Worm (Caenorhabditis elegans): ENCODE results near the gene aptf-2.

The aptf-2 gene

ce11 chrIV:13395255-13395654 lies 20.6 kb downstream of the aptf-2 start (continued):
- TF ChIP-seq ttx-3 (tag; optimal IDR thresholded peaks at IDR 0.05) (no peak), npax-4 (tag; optimal IDR thresholded peaks at IDR 0.05) (no peak), ceh-14 (tag; optimal IDR thresholded peaks at IDR 0.05) (no peak), hlh-13 (GFP tag; optimal IDR thresholded peaks at IDR 0.05) (no peak), ztf-16 (tag; optimal IDR thresholded peaks at IDR 0.05) (peak; percentile 5), madf-2 (tag; optimal IDR thresholded peaks at IDR 0.05) (no peak), K09A11.1 (tag; optimal IDR thresholded peaks at IDR 0.05; ENCODE audit: insufficient read depth) (no peak), T23F11.4 (GFP tag; optimal IDR thresholded peaks at IDR 0.05) (no peak), sdc-2 (tag; optimal IDR thresholded peaks at IDR 0.05) (no peak), pat-9 (tag; optimal IDR thresholded peaks at IDR 0.05) (no peak), odd-2 (tag; optimal IDR thresholded peaks at IDR 0.05) (no peak)

ce11 chrIV:13394686-13395085 lies 21.2 kb downstream of the aptf-2 start:
- TF ChIP-seq odd-2 (tag; optimal IDR thresholded peaks at IDR 0.05) (no peak), unc-55 (GFP tag; optimal IDR thresholded peaks at IDR 0.05) (peak; percentile 17)

- TF ChIP-seq dve-1 (tag; optimal IDR thresholded peaks at IDR 0.05) (peak; percentile 22), F13H6.1 (tag; optimal IDR thresholded peaks at IDR 0.05) (no peak), che-1 (tag; optimal IDR thresholded peaks at IDR 0.05) (no peak), dmd-4 (tag; optimal IDR thresholded peaks at IDR 0.05; ENCODE audit: borderline replicate concordance) (no peak), elt-2 (tag; optimal IDR thresholded peaks at IDR 0.05) (peak; percentile 58), pag-3 (tag; optimal IDR thresholded peaks at IDR 0.05; ENCODE audit: borderline replicate concordance) (no peak), pros-1 (tag; optimal IDR thresholded peaks at IDR 0.05) (no peak), madf-2 (tag; optimal IDR thresholded peaks at IDR 0.05) (no peak), hlh-30 (tag; optimal IDR thresholded peaks at IDR 0.05; ENCODE audit: insufficient read depth) (peak; percentile 3), ceh-34 (tag; optimal IDR thresholded peaks at IDR 0.05) (no peak), ceh-6 (GFP tag; optimal IDR thresholded peaks at IDR 0.05) (no peak), Y22D7AL.16 (tag; optimal IDR thresholded peaks at IDR 0.05) (no peak)
These were observed 22.6 kb downstream of the aptf-2 start for ce11 chrIV:13393246-13393716.

ce11 chrIV:13392230-13392629 lies 23.6 kb downstream of the aptf-2 start:
- no peak for TF ChIP-seq odd-2 (tag; optimal IDR thresholded peaks at IDR 0.05)
- no peak for TF ChIP-seq ceh-6 (GFP tag; optimal IDR thresholded peaks at IDR 0.05)
- TF ChIP-seq pha-2 (tag; optimal IDR thresholded peaks at IDR 0.05) = no peak
- TF ChIP-seq sox-2 (GFP tag; IDR thresholded peaks at IDR 0.05) = no peak
- no peak for TF ChIP-seq unc-42 (tag; optimal IDR thresholded peaks at IDR 0.05)

ce11 chrIV:13390770-13391169 lies 25.1 kb downstream of the aptf-2 start:
- TF ChIP-seq pqm-1 (tag; optimal IDR thresholded peaks at IDR 0.05) = no peak
- TF ChIP-seq ceh-30 (tag; optimal IDR thresholded peaks at IDR 0.05) = no peak
- no peak for TF ChIP-seq mec-3 (tag; optimal IDR thresholded peaks at IDR 0.05; ENCODE audit: borderline replicate concordance)
- no peak for TF ChIP-seq sdc-2 (tag; optimal IDR thresholded peaks at IDR 0.05)
- no peak for TF ChIP-seq tbx-7 (tag; optimal IDR thresholded peaks at IDR 0.05)
- no peak for TF ChIP-seq ama-1 (optimal IDR thresholded peaks at IDR 0.05)
- no peak for TF ChIP-seq fkh-6 (tag; optimal IDR thresholded peaks at IDR 0.05)
- TF ChIP-seq unc-55 (GFP tag; optimal IDR thresholded peaks at IDR 0.05) = no peak
- TF ChIP-seq ceh-22 (tag; optimal IDR thresholded peaks at IDR 0.05) = no peak
- TF ChIP-seq madf-2 (tag; optimal IDR thresholded peaks at IDR 0.05) = no peak
- no peak for TF ChIP-seq nfya-1 (tag; optimal IDR thresholded peaks at IDR 0.05)
